Worm (Caenorhabditis elegans) whole organism, L4 larva: ENCODE results near the gene col-153.

Source experiments
- F26F4.8 ChIP-seq: fragments of 200-800 bp; sonication (Bioruptor generic); conservative IDR thresholded peaks from 2 replicates; pipeline ENCODE4 v1.3.6; 2022; ENCODE audit warnings: missing genetic modification characterization, missing compliant biosample characterization
- R02D3.7 ChIP-seq: fragments of 150-350 bp; sonication (generic microtip); optimal IDR thresholded peaks from 3 replicates; lab custom pipeline; 2014; ENCODE audit warnings: missing biosample characterization, missing genetic modification characterization
- T20F7.1 ChIP-seq: fragments of 200-800 bp; sonication (Bioruptor generic); optimal IDR thresholded peaks from 2 replicates; lab custom pipeline; 2018; ENCODE audit warnings: mild to moderate bottlenecking, missing genetic modification characterization, missing compliant biosample characterization
- Y105C5A.15 ChIP-seq: fragments of 200-800 bp; sonication (Bioruptor generic); IDR thresholded peaks from 2 replicates; pipeline ENCODE4 v1.3.6; 2022; ENCODE audit warnings: missing genetic modification characterization, missing compliant biosample characterization
- aha-1 ChIP-seq: fragments of 150-350 bp; peaks from one replicate; lab custom pipeline; 2014; ENCODE audit warnings: missing biosample characterization, missing genetic modification characterization
- ama-1 ChIP-seq: fragments of 150-350 bp; optimal IDR thresholded peaks from 2 replicates; lab custom pipeline; 2014; ENCODE audit warnings: inconsistent platforms, mixed read lengths
- ceh-62 ChIP-seq: sonication (generic microtip); optimal IDR thresholded peaks from 2 replicates; lab custom pipeline; 2017; ENCODE audit warnings: missing biosample characterization, missing genetic modification characterization
- ceh-82 ChIP-seq: sonication (generic microtip); optimal IDR thresholded peaks from 2 replicates; lab custom pipeline; 2017; ENCODE audit warnings: missing biosample characterization, missing genetic modification characterization
- daf-16 ChIP-seq, 3 experiments: sonication (generic microtip); optimal IDR thresholded peaks; 2 replicates each; lab custom pipeline; 2016 to 2017; ENCODE audit warnings: missing genetic modification characterization in 3 of 3, missing genetic modification reagents in 3 of 3, mild to moderate bottlenecking in 2 of 3, missing compliant biosample characterization in 2 of 3, missing biosample characterization in 1 of 3, moderate library complexity in 1 of 3
- dmd-6 ChIP-seq: fragments of 200-800 bp; sonication (Bioruptor generic); IDR thresholded peaks from 2 replicates; pipeline ENCODE4 v1.3.6; 2022; ENCODE audit warnings: missing genetic modification reagents, missing genetic modification characterization, missing compliant biosample characterization
- dmd-8 ChIP-seq: fragments of 200-800 bp; sonication (Bioruptor generic); IDR thresholded peaks from 2 replicates; pipeline ENCODE4 v1.3.6; 2022; ENCODE audit warnings: missing genetic modification characterization, missing compliant biosample characterization
- dmd-9 ChIP-seq: fragments of 200-800 bp; sonication (Bioruptor generic); IDR thresholded peaks from 2 replicates; pipeline ENCODE4 v1.3.6; 2022; ENCODE audit warnings: missing genetic modification reagents, missing genetic modification characterization, missing compliant biosample characterization
- dve-1 ChIP-seq: sonication (generic microtip); optimal IDR thresholded peaks from 2 replicates; lab custom pipeline; 2017; ENCODE audit warnings: antibody characterized with exemption, mild to moderate bottlenecking, missing genetic modification characterization, missing compliant biosample characterization; ENCODE audit not compliant: insufficient read depth
- egl-43 ChIP-seq: fragments of 200-800 bp; sonication (Bioruptor generic); IDR thresholded peaks from 2 replicates; pipeline ENCODE4 v1.3.6; 2022; ENCODE audit warnings: missing genetic modification reagents, missing genetic modification characterization, missing compliant biosample characterization
- fos-1 ChIP-seq: fragments of 150-350 bp; optimal IDR thresholded peaks from 2 replicates; lab custom pipeline; 2014; ENCODE audit warnings: missing biosample characterization, missing genetic modification characterization
- hif-1 ChIP-seq, 2 experiments: sonication (generic microtip); optimal IDR thresholded peaks; 2 replicates each; lab custom pipeline; 2016 to 2017; ENCODE audit warnings: missing compliant biosample characterization in 2 of 2, missing genetic modification characterization in 2 of 2, missing genetic modification reagents in 2 of 2, missing genotype in 2 of 2, mild to moderate bottlenecking in 1 of 2
- hmg-1.1 ChIP-seq: fragments of 200-800 bp; sonication (Bioruptor generic); IDR thresholded peaks from 2 replicates; pipeline ENCODE4 v1.3.6; 2022; ENCODE audit warnings: missing genetic modification reagents, missing genetic modification characterization, missing compliant biosample characterization
- jun-1 ChIP-seq: fragments of 150-350 bp; optimal IDR thresholded peaks from 2 replicates; lab custom pipeline; 2014; ENCODE audit warnings: missing biosample characterization, missing genetic modification reagents, missing genetic modification characterization
- lin-38 ChIP-seq: fragments of 200-800 bp; sonication (Bioruptor generic); IDR thresholded peaks from 2 replicates; pipeline ENCODE4 v1.3.6; 2022; ENCODE audit warnings: missing genetic modification reagents, missing genetic modification characterization, missing compliant biosample characterization
- lir-3 ChIP-seq: sonication (generic microtip); optimal IDR thresholded peaks from 2 replicates; lab custom pipeline; 2016; ENCODE audit warnings: mild to moderate bottlenecking, missing genetic modification characterization, missing compliant biosample characterization
- lsy-2 ChIP-seq, 2 experiments: fragments of 150-350 bp in 1 of 2; sonication (generic microtip) in 1 of 2; optimal IDR thresholded peaks; 2 replicates each; lab custom pipeline; 2014 to 2017; ENCODE audit warnings: missing biosample characterization in 2 of 2, missing genetic modification characterization in 2 of 2
- madf-9 ChIP-seq: fragments of 200-800 bp; sonication (Bioruptor generic); conservative IDR thresholded peaks from 2 replicates; pipeline ENCODE4 v1.3.6; 2022; ENCODE audit warnings: missing genetic modification reagents, missing genetic modification characterization, missing compliant biosample characterization
- mdt-29 ChIP-seq: fragments of 200-800 bp; sonication (Bioruptor generic); IDR thresholded peaks from 2 replicates; pipeline ENCODE4 v1.3.6; 2022; ENCODE audit warnings: missing genetic modification reagents, missing genetic modification characterization, missing compliant biosample characterization
- mep-1 ChIP-seq: fragments of 150-350 bp; sonication (generic microtip); optimal IDR thresholded peaks from 3 replicates; lab custom pipeline; 2014; ENCODE audit warnings: missing biosample characterization, missing genetic modification characterization
- mxl-3 ChIP-seq: fragments of 200-800 bp; sonication (Bioruptor generic); optimal IDR thresholded peaks from 2 replicates; lab custom pipeline; 2018; ENCODE audit warnings: mild to moderate bottlenecking, missing genetic modification characterization, missing compliant biosample characterization
- nhr-11 ChIP-seq: fragments of 150-350 bp; optimal IDR thresholded peaks from 2 replicates; lab custom pipeline; 2014; ENCODE audit warnings: missing biosample characterization, missing genetic modification characterization
- nhr-237 ChIP-seq: sonication (generic microtip); optimal IDR thresholded peaks from 2 replicates; lab custom pipeline; 2017; ENCODE audit warnings: missing biosample characterization, missing genetic modification characterization
- nhr-25 ChIP-seq: sonication (generic microtip); optimal IDR thresholded peaks from 2 replicates; lab custom pipeline; 2017; ENCODE audit warnings: missing genetic modification characterization, mild to moderate bottlenecking, missing compliant biosample characterization, antibody characterized with exemption, moderate library complexity, borderline replicate concordance; ENCODE audit not compliant: insufficient read depth
- nhr-77 ChIP-seq: fragments of 150-350 bp; optimal IDR thresholded peaks from 2 replicates; lab custom pipeline; 2014; ENCODE audit warnings: missing biosample characterization, missing genetic modification characterization
- pha-4 ChIP-seq, 2 experiments: fragments of 150-350 bp in 1 of 2; fragments of 200-800 bp in 1 of 2; sonication (Bioruptor generic) in 1 of 2; IDR thresholded peaks in 1 of 2; optimal IDR thresholded peaks in 1 of 2; 2 replicates each; pipeline versions ENCODE4 v1.3.6 to Lab custom; 2014 to 2022; ENCODE audit warnings: missing genetic modification characterization in 2 of 2, missing genetic modification reagents in 2 of 2, missing biosample characterization in 1 of 2, missing compliant biosample characterization in 1 of 2
- saeg-2 ChIP-seq: fragments of 200-800 bp; sonication (Bioruptor generic); IDR thresholded peaks from 2 replicates; pipeline ENCODE4 v1.3.6; 2022; ENCODE audit warnings: missing genetic modification reagents, missing genetic modification characterization, missing compliant biosample characterization
- sdz-12 ChIP-seq: fragments of 200-800 bp; sonication (Bioruptor generic); optimal IDR thresholded peaks from 2 replicates; lab custom pipeline; 2018; ENCODE audit warnings: mild to moderate bottlenecking, missing genetic modification characterization, missing compliant biosample characterization
- skn-1 ChIP-seq: fragments of 150-350 bp; optimal IDR thresholded peaks from 2 replicates; lab custom pipeline; 2014; ENCODE audit warnings: missing biosample characterization, missing genetic modification characterization
- snpc-4 ChIP-seq: fragments of 150-350 bp; optimal IDR thresholded peaks from 2 replicates; lab custom pipeline; 2014; ENCODE audit warnings: missing biosample characterization, missing genetic modification characterization
- spr-1 ChIP-seq: sonication (generic microtip); optimal IDR thresholded peaks from 2 replicates; lab custom pipeline; 2016; ENCODE audit warnings: mild to moderate bottlenecking, missing genetic modification characterization, missing compliant biosample characterization
- tag-97 ChIP-seq: fragments of 200-800 bp; sonication (Bioruptor generic); IDR thresholded peaks from 2 replicates; pipeline ENCODE4 v1.3.6; 2022; ENCODE audit warnings: missing genetic modification characterization, missing compliant biosample characterization
- tra-1 ChIP-seq: fragments of 200-800 bp; sonication (Bioruptor generic); IDR thresholded peaks from 2 replicates; pipeline ENCODE4 v1.3.6; 2022; ENCODE audit warnings: missing genetic modification reagents, missing genetic modification characterization, missing compliant biosample characterization
- unc-62 ChIP-seq, 3 experiments: fragments of 150-350 bp in 1 of 3; sonication (generic microtip); optimal IDR thresholded peaks in 2 of 3; peaks in 1 of 3; 1 replicate in 1 of 3; 2 replicates in 2 of 3; lab custom pipeline; 2014 to 2017; ENCODE audit warnings: missing biosample characterization in 3 of 3, missing genetic modification characterization in 3 of 3, missing genetic modification reagents in 3 of 3, missing genotype in 1 of 3
- zag-1 ChIP-seq: fragments of 150-350 bp; optimal IDR thresholded peaks from 2 replicates; lab custom pipeline; 2014; ENCODE audit warnings: missing biosample characterization, missing genetic modification characterization
- zfp-3 ChIP-seq: fragments of 200-800 bp; sonication (Bioruptor generic); conservative IDR thresholded peaks from 2 replicates; pipeline ENCODE4 v1.3.6; 2022; ENCODE audit warnings: missing genetic modification reagents, missing genetic modification characterization, missing compliant biosample characterization

col-153 gene

ce11 chrV:10951655-10952278 is 2.2 kb downstream of the col-153 start, which contains the start of gene F17C11.4 (continued):
- TF ChIP-seq tag-97 (no peak), pha-4 (GFP tag; IDR thresholded peaks at IDR 0.05; lab: Robert Waterston, UW) (no peak; the same call in 1 of the 2 replicates), pha-4 (tag; optimal IDR thresholded peaks at IDR 0.05; lab: Kevin White, UChicago) (no peak), dmd-9 (GFP tag; lab: Robert Waterston, UW) (no peak), F26F4.8 (no peak), ceh-62 (tag; lab: Kevin White, UChicago) (no peak), lin-38 (peak; percentile 47), egl-43 (GFP tag; lab: Robert Waterston, UW) (no peak)
- TF ChIP-seq, all 104 proteins: peak for 40

- TF ChIP-seq ama-1 (lab: Kevin White, UChicago) (peak; percentile 72), hmg-1.1 (GFP tag; lab: Robert Waterston, UW) (peak; percentile 43; the same call in 1 of the 2 replicates), nhr-25 (tag; lab: Kevin White, UChicago) (peak; percentile 18), zfp-3 (GFP tag; lab: Robert Waterston, UW) (peak; percentile 95), hif-1 (tag; optimal IDR thresholded peaks at IDR 0.05; lab: Kevin White, UChicago) (peak in 1 of 2 experiments; percentile 6), dve-1 (tag; lab: Kevin White, UChicago) (peak; percentile 42), dmd-6 (GFP tag; lab: Robert Waterston, UW) (no peak; the same call in 1 of the 2 replicates), nhr-77 (tag; lab: Kevin White, UChicago) (peak; percentile 24), aha-1 (peak; percentile 29), sdz-12 (GFP tag; lab: Kevin White, UChicago) (peak; percentile 59), mep-1 (peak; percentile 35), skn-1 (tag; lab: Kevin White, UChicago) (no peak), T20F7.1 (GFP tag; lab: Kevin White, UChicago) (peak; percentile 69), tra-1 (GFP tag; lab: Robert Waterston, UW) (0 out of 2 replicates have a peak, but pooled peaks have one; percentile 8), unc-62 (GFP tag; optimal IDR thresholded peaks at IDR 0.05 in 1 of 2; lab: Kevin White, UChicago) (peak; percentile 19 to 67), unc-62 (tag; optimal IDR thresholded peaks at IDR 0.05; lab: Kevin White, UChicago) (no peak), dmd-8 (GFP tag; lab: Robert Waterston, UW) (no peak), mdt-29 (GFP tag; lab: Robert Waterston, UW) (0 out of 2 replicates have a peak, but pooled peaks have one; percentile 32), saeg-2 (peak; percentile 57; the same call in 1 of the 2 replicates), lir-3 (no peak), lsy-2 (tag; optimal IDR thresholded peaks at IDR 0.05; lab: Kevin White, UChicago) (peak in 1 of 2 experiments; percentile 61), daf-16 (GFP tag; optimal IDR thresholded peaks at IDR 0.05; lab: Kevin White, UChicago) (peak in 1 of 2 experiments; percentile 48), daf-16 (tag; optimal IDR thresholded peaks at IDR 0.05; lab: Kevin White, UChicago) (no peak), nhr-11 (tag; lab: Kevin White, UChicago) (no peak)
Observed at ce11 chrV:10953471-10954155, 4.0 kb downstream of the col-153 start.

- no peak for TF ChIP-seq ceh-82
- no peak for TF ChIP-seq zag-1 (tag; lab: Kevin White, UChicago)
- TF ChIP-seq Y105C5A.15: no peak
- no peak for TF ChIP-seq nhr-237 (tag; lab: Kevin White, UChicago)
- no peak for TF ChIP-seq lsy-2 (tag; optimal IDR thresholded peaks at IDR 0.05; lab: Kevin White, UChicago)
- TF ChIP-seq spr-1 (tag; lab: Kevin White, UChicago): no peak
- TF ChIP-seq jun-1 (tag; lab: Kevin White, UChicago): no peak
- TF ChIP-seq R02D3.7 (tag; lab: Kevin White, UChicago): no peak
- TF ChIP-seq fos-1: no peak
- TF ChIP-seq snpc-4: no peak
- TF ChIP-seq madf-9 (GFP tag; lab: Robert Waterston, UW): no peak
- TF ChIP-seq sdz-12 (GFP tag; lab: Kevin White, UChicago): no peak
- no peak for TF ChIP-seq mxl-3 (GFP tag; lab: Kevin White, UChicago)
Observed at ce11 chrV:10954334-10954733, 4.7 kb downstream of the col-153 start, which contains the start of gene clec-221. Gene clec-221 (minus strand): TSS chrV:10954434.
